Worm (Caenorhabditis elegans) whole organism, mixed stage, embryonic: ENCODE measurements around the gene deg-1.

ENCODE experiments used
- M03D4.4 ChIP-seq: sonication (generic microtip); optimal IDR thresholded peaks from 2 replicates; lab custom pipeline; 2017; ENCODE audit warnings: mild to moderate bottlenecking, missing genetic modification characterization, missing compliant biosample characterization
- bed-3 ChIP-seq: fragments of 200-800 bp; sonication (Bioruptor generic); optimal IDR thresholded peaks from 3 replicates; lab custom pipeline; 2018; ENCODE audit warnings: mild to moderate bottlenecking, missing genetic modification characterization, moderate library complexity, missing compliant biosample characterization
- blmp-1 ChIP-seq: fragments of 150-350 bp; optimal IDR thresholded peaks from 2 replicates; lab custom pipeline; 2014; ENCODE audit warnings: missing biosample characterization, missing genetic modification characterization
- ceh-39 ChIP-seq: fragments of 150-350 bp; optimal IDR thresholded peaks from 2 replicates; lab custom pipeline; 2014; ENCODE audit warnings: missing biosample characterization, missing genetic modification characterization
- ceh-43 ChIP-seq: fragments of 200-800 bp; sonication (Bioruptor generic); optimal IDR thresholded peaks from 2 replicates; lab custom pipeline; 2018; ENCODE audit warnings: mild to moderate bottlenecking, missing genetic modification characterization, moderate library complexity, missing compliant biosample characterization
- ceh-83 ChIP-seq: fragments of 200-800 bp; sonication (Bioruptor generic); optimal IDR thresholded peaks from 2 replicates; lab custom pipeline; 2018; ENCODE audit warnings: mild to moderate bottlenecking, missing genetic modification characterization, missing compliant biosample characterization
- ces-1 ChIP-seq: fragments of 150-350 bp; optimal IDR thresholded peaks from 2 replicates; lab custom pipeline; 2014; ENCODE audit warnings: missing biosample characterization, missing genetic modification reagents, missing genetic modification characterization
- cnd-1 ChIP-seq: fragments of 200-800 bp; sonication (Bioruptor generic); optimal IDR thresholded peaks from 2 replicates; lab custom pipeline; 2018; ENCODE audit warnings: mild to moderate bottlenecking, missing genetic modification characterization, missing compliant biosample characterization
- drap-1 ChIP-seq: fragments of 200-800 bp; sonication (Bioruptor generic); optimal IDR thresholded peaks from 3 replicates; lab custom pipeline; 2018; ENCODE audit warnings: mild to moderate bottlenecking, missing genetic modification characterization, missing compliant biosample characterization
- elt-1 ChIP-seq: sonication (generic microtip); optimal IDR thresholded peaks from 2 replicates; lab custom pipeline; 2017; ENCODE audit warnings: missing genetic modification characterization, mild to moderate bottlenecking, missing compliant biosample characterization, antibody characterized with exemption, moderate library complexity, borderline replicate concordance; ENCODE audit not compliant: insufficient read depth
- elt-3 ChIP-seq: fragments of 150-350 bp; optimal IDR thresholded peaks from 2 replicates; lab custom pipeline; 2014; ENCODE audit warnings: missing biosample characterization, missing genetic modification characterization
- flh-1 ChIP-seq: fragments of 200-800 bp; sonication (Bioruptor generic); optimal IDR thresholded peaks from 2 replicates; lab custom pipeline; 2018; ENCODE audit warnings: mild to moderate bottlenecking, missing genetic modification characterization, moderate library complexity, missing compliant biosample characterization
- ham-2 ChIP-seq: fragments of 200-800 bp; sonication (Bioruptor generic); optimal IDR thresholded peaks from 2 replicates; lab custom pipeline; 2018; ENCODE audit warnings: mild to moderate bottlenecking, missing genetic modification characterization, missing compliant biosample characterization
- hlh-1 ChIP-seq: fragments of 150-350 bp; optimal IDR thresholded peaks from 2 replicates; lab custom pipeline; 2014; ENCODE audit warnings: missing biosample characterization, missing genetic modification reagents, missing genetic modification characterization
- lin-13 ChIP-seq: fragments of 150-350 bp; optimal IDR thresholded peaks from 2 replicates; lab custom pipeline; 2014; ENCODE audit warnings: missing biosample characterization, missing genetic modification characterization
- lin-32 ChIP-seq: fragments of 200-800 bp; sonication (Bioruptor generic); optimal IDR thresholded peaks from 2 replicates; lab custom pipeline; 2018; ENCODE audit warnings: mild to moderate bottlenecking, missing genetic modification characterization, missing compliant biosample characterization
- lsy-2 ChIP-seq: fragments of 150-350 bp; optimal IDR thresholded peaks from 2 replicates; lab custom pipeline; 2014; ENCODE audit warnings: missing biosample characterization, missing genetic modification characterization
- mab-5 ChIP-seq: fragments of 150-350 bp; optimal IDR thresholded peaks from 2 replicates; lab custom pipeline; 2014; ENCODE audit warnings: missing biosample characterization, missing genetic modification characterization
- mep-1 ChIP-seq: fragments of 150-350 bp; optimal IDR thresholded peaks from 2 replicates; lab custom pipeline; 2017; ENCODE audit warnings: missing biosample characterization, missing genetic modification reagents, missing genetic modification characterization, inconsistent platforms
- mls-2 ChIP-seq: sonication (generic microtip); optimal IDR thresholded peaks from 2 replicates; lab custom pipeline; 2016; ENCODE audit warnings: mild to moderate bottlenecking, missing genetic modification characterization, moderate library complexity, missing compliant biosample characterization
- nhr-12 ChIP-seq: fragments of 150-350 bp; optimal IDR thresholded peaks from 2 replicates; lab custom pipeline; 2014; ENCODE audit warnings: missing biosample characterization, missing genetic modification characterization
- nhr-2 ChIP-seq: fragments of 150-350 bp; optimal IDR thresholded peaks from 2 replicates; lab custom pipeline; 2014; ENCODE audit warnings: missing biosample characterization, missing genetic modification characterization
- nhr-237 ChIP-seq: fragments of 150-350 bp; optimal IDR thresholded peaks from 2 replicates; lab custom pipeline; 2014; ENCODE audit warnings: missing biosample characterization, missing genetic modification characterization
- nhr-28 ChIP-seq: fragments of 150-350 bp; optimal IDR thresholded peaks from 2 replicates; lab custom pipeline; 2014; ENCODE audit warnings: missing biosample characterization, missing genetic modification characterization
- nhr-76 ChIP-seq: sonication (generic microtip); optimal IDR thresholded peaks from 2 replicates; lab custom pipeline; 2017; ENCODE audit warnings: missing biosample characterization, missing genetic modification characterization
- pha-4 ChIP-seq: fragments of 150-350 bp; optimal IDR thresholded peaks from 2 replicates; lab custom pipeline; 2018; ENCODE audit warnings: missing biosample characterization, missing genetic modification reagents, missing genetic modification characterization
- sem-2 ChIP-seq: fragments of 200-800 bp; sonication (Bioruptor generic); optimal IDR thresholded peaks from 2 replicates; lab custom pipeline; 2018; ENCODE audit warnings: mild to moderate bottlenecking, missing genetic modification characterization, missing compliant biosample characterization
- snpc-4 ChIP-seq: fragments of 150-350 bp; optimal IDR thresholded peaks from 2 replicates; lab custom pipeline; 2014; ENCODE audit warnings: missing biosample characterization, missing genetic modification characterization
- sptf-1 ChIP-seq: sonication (generic microtip); optimal IDR thresholded peaks from 2 replicates; lab custom pipeline; 2017; ENCODE audit warnings: mild to moderate bottlenecking, missing genetic modification characterization, moderate library complexity, missing compliant biosample characterization
- tbx-8 ChIP-seq: fragments of 200-800 bp; sonication (Bioruptor generic); optimal IDR thresholded peaks from 2 replicates; lab custom pipeline; 2018; ENCODE audit warnings: mild to moderate bottlenecking, missing genetic modification characterization, moderate library complexity, missing compliant biosample characterization
- unc-120 ChIP-seq: sonication (generic microtip); optimal IDR thresholded peaks from 2 replicates; lab custom pipeline; 2017; ENCODE audit warnings: missing genetic modification characterization, missing compliant biosample characterization; ENCODE audit not compliant: poor library complexity, severe bottlenecking
- unc-39 ChIP-seq: fragments of 150-350 bp; optimal IDR thresholded peaks from 2 replicates; lab custom pipeline; 2014; ENCODE audit warnings: missing biosample characterization, missing genetic modification characterization
- unc-62 ChIP-seq: fragments of 150-350 bp; optimal IDR thresholded peaks from 2 replicates; lab custom pipeline; 2014; ENCODE audit warnings: missing biosample characterization, missing genetic modification reagents, missing genetic modification characterization
- zip-8 ChIP-seq: fragments of 150-350 bp; optimal IDR thresholded peaks from 2 replicates; lab custom pipeline; 2014; ENCODE audit warnings: missing biosample characterization, missing genetic modification characterization
- ztf-11 ChIP-seq: fragments of 150-350 bp; optimal IDR thresholded peaks from 2 replicates; lab custom pipeline; 2014; ENCODE audit warnings: missing biosample characterization, missing genetic modification characterization

The deg-1 gene

ce11 chrX:7752770-7753169 lies at the start of gene deg-1:
Gene deg-1 (plus strand): TSS chrX:7753070.
- TF ChIP-seq unc-39 (no peak), blmp-1 (no peak)

- TF ChIP-seq nhr-12 (tag; lab: Kevin White, UChicago) (no peak), nhr-237 (tag; lab: Kevin White, UChicago) (no peak), unc-62 (GFP tag; lab: Kevin White, UChicago) (no peak), ceh-39 (tag; lab: Kevin White, UChicago) (no peak), ceh-83 (GFP tag; lab: Kevin White, UChicago) (no peak), drap-1 (no peak)
- TF ChIP-seq, all 35 proteins: peak for 0
These were observed 49.0 kb upstream of the deg-1 start for ce11 chrX:7703863-7704262.

- TF ChIP-seq unc-120 (tag; lab: Kevin White, UChicago) (no peak), flh-1 (GFP tag; lab: Kevin White, UChicago) (no peak), hlh-1 (tag; lab: Kevin White, UChicago) (no peak), nhr-76 (tag; lab: Kevin White, UChicago) (no peak), elt-1 (tag; lab: Kevin White, UChicago) (no peak), nhr-28 (tag; lab: Kevin White, UChicago) (no peak), sptf-1 (tag; lab: Kevin White, UChicago) (no peak), ceh-39 (tag; lab: Kevin White, UChicago) (no peak)
- TF ChIP-seq, all 35 proteins: peak for 0
These were observed 45.8 kb upstream of the deg-1 start, which contains the start of gene kvs-1 for ce11 chrX:7707031-7707430. Gene kvs-1 (minus strand): TSS chrX:7707131.

- TF ChIP-seq ces-1 (peak; percentile 4), unc-62 (GFP tag; lab: Kevin White, UChicago) (no peak), sptf-1 (tag; lab: Kevin White, UChicago) (peak; percentile 84)
- TF ChIP-seq, all 35 proteins: peak for 2
These were observed 42.7 kb upstream of the deg-1 start for ce11 chrX:7710187-7710586.

- TF ChIP-seq elt-1 (tag; lab: Kevin White, UChicago) (no peak), nhr-76 (tag; lab: Kevin White, UChicago) (no peak), nhr-28 (tag; lab: Kevin White, UChicago) (no peak), unc-62 (GFP tag; lab: Kevin White, UChicago) (no peak), flh-1 (GFP tag; lab: Kevin White, UChicago) (no peak), M03D4.4 (tag; lab: Kevin White, UChicago) (no peak), pha-4 (tag; lab: Kevin White, UChicago) (no peak), tbx-8 (no peak), sptf-1 (tag; lab: Kevin White, UChicago) (no peak), nhr-12 (tag; lab: Kevin White, UChicago) (no peak), nhr-237 (tag; lab: Kevin White, UChicago) (no peak), ceh-39 (tag; lab: Kevin White, UChicago) (no peak)
These were observed 42.2 kb upstream of the deg-1 start, which contains the start of gene K09F5.4 for ce11 chrX:7710643-7711042. Gene K09F5.4 (minus strand): TSS chrX:7710743.

ce11 chrX:7712887-7713286 lies 40.0 kb upstream of the deg-1 start:
- TF ChIP-seq nhr-76 (tag; lab: Kevin White, UChicago) (no peak), cnd-1 (peak; percentile 88), unc-62 (GFP tag; lab: Kevin White, UChicago) (no peak), tbx-8 (no peak), nhr-12 (tag; lab: Kevin White, UChicago) (no peak), ceh-43 (GFP tag; lab: Kevin White, UChicago) (peak; percentile 10), drap-1 (peak; percentile 5), ceh-39 (tag; lab: Kevin White, UChicago) (no peak), mab-5 (tag; lab: Kevin White, UChicago) (no peak), pha-4 (tag; lab: Kevin White, UChicago) (no peak), unc-39 (no peak), mep-1 (tag; lab: Kevin White, UChicago) (peak; percentile 29), M03D4.4 (tag; lab: Kevin White, UChicago) (no peak), sptf-1 (tag; lab: Kevin White, UChicago) (no peak), flh-1 (GFP tag; lab: Kevin White, UChicago) (no peak), sem-2 (no peak), bed-3 (no peak), nhr-237 (tag; lab: Kevin White, UChicago) (no peak), snpc-4 (no peak), nhr-2 (tag; lab: Kevin White, UChicago) (no peak), lin-13 (tag; lab: Kevin White, UChicago) (no peak), ces-1 (peak; percentile 99), ham-2 (peak; percentile 63), elt-3 (tag; lab: Kevin White, UChicago) (no peak), lin-32 (GFP tag; lab: Kevin White, UChicago) (peak; percentile 66), mls-2 (tag; lab: Kevin White, UChicago) (peak; percentile 83), blmp-1 (no peak), ztf-11 (peak; percentile 30), elt-1 (tag; lab: Kevin White, UChicago) (no peak), ceh-83 (GFP tag; lab: Kevin White, UChicago) (no peak), unc-120 (tag; lab: Kevin White, UChicago) (no peak), zip-8 (no peak), lsy-2 (tag; lab: Kevin White, UChicago) (no peak), nhr-28 (tag; lab: Kevin White, UChicago) (no peak), hlh-1 (tag; lab: Kevin White, UChicago) (peak; percentile 59)
